Worm (Caenorhabditis elegans): ENCODE measurements around the gene trpp-12.

ce11 chrX:2422123-2422522 is 12.6 kb downstream of the trpp-12 start:
- TF ChIP-seq flt-1 (GFP tag; IDR thresholded peaks at IDR 0.05), result no peak
- no peak for TF ChIP-seq T22C8.4 (GFP tag; IDR thresholded peaks at IDR 0.05)
- no peak for TF ChIP-seq klf-2 (GFP tag; conservative IDR thresholded peaks at IDR 0.05)
- no peak for TF ChIP-seq tab-1 (GFP tag; IDR thresholded peaks at IDR 0.05)
- no peak for TF ChIP-seq cog-1 (tag; optimal IDR thresholded peaks at IDR 0.05)
- no peak for TF ChIP-seq ref-1 (GFP tag; conservative IDR thresholded peaks at IDR 0.05)

Measured in whole organism, midembryonic.